Worm (Caenorhabditis elegans) whole organism, L4/young adult: Measurements from ENCODE around the gene tbc-18.

ENCODE experiments used
- W03F9.2 ChIP-seq: fragments of 150-350 bp; optimal IDR thresholded peaks from 2 replicates; lab custom pipeline; 2014; ENCODE audit warnings: missing biosample characterization, missing genetic modification characterization
- dao-5 ChIP-seq: sonication (generic microtip); optimal IDR thresholded peaks from 2 replicates; lab custom pipeline; 2016; ENCODE audit warnings: missing genotype, missing genetic modification characterization, moderate library complexity, missing compliant biosample characterization
- him-1 ChIP-seq: sonication (generic microtip); optimal IDR thresholded peaks from 2 replicates; lab custom pipeline; 2016; ENCODE audit warnings: missing genotype, missing genetic modification reagents, missing genetic modification characterization, missing compliant biosample characterization

The tbc-18 gene

DNA sequence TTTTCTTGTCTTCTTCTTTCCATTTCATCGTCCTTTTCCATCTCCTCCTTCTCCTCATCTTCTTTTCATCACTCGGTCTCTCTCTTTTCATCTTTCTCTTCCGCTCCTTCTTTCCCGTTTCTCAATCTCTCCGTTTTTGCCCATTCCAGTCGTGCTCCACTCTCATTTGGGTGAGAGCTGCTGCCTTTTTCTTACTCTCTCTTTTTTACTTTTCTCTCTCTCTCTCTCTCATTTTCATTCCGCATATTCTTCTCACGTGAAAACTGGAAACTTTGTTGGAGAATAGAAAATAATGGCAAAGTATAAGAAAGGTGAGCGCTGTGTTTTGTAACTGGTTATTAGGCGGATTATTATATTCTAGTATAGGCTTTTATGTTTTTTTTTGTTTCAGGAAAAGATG is at the start of gene tbc-18:
tbc-18 (plus strand) TSS at position 246 of the 400 bp plus-strand sequence.
- no peak for TF ChIP-seq dao-5
- TF ChIP-seq W03F9.2 (tag; lab: Kevin White, UChicago), result peak; percentile 53
- peak; percentile 50 for TF ChIP-seq him-1 (tag; lab: Kevin White, UChicago)

- TF ChIP-seq W03F9.2 (tag; lab: Kevin White, UChicago) (no peak), him-1 (tag; lab: Kevin White, UChicago) (no peak), dao-5 (no peak)
These were observed 38.0 kb upstream of the tbc-18 start, which contains the start of gene F55E10.2 for ce11 chrX:8340393-8340792. F55E10.2 (plus strand) TSS chrX:8340693.

ce11 chrX:8341675-8342074 is 36.7 kb upstream of the tbc-18 start, which contains the start of gene F55E10.1:
F55E10.1 (plus strand) TSS chrX:8341975.
- TF ChIP-seq dao-5 (no peak), W03F9.2 (tag; lab: Kevin White, UChicago) (no peak), him-1 (tag; lab: Kevin White, UChicago) (no peak)

- TF ChIP-seq dao-5, result no peak
- TF ChIP-seq W03F9.2 (tag; lab: Kevin White, UChicago), result no peak
- TF ChIP-seq him-1 (tag; lab: Kevin White, UChicago), result no peak
These were observed 32.1 kb upstream of the tbc-18 start, which contains the start of gene drd-5 for ce11 chrX:8346248-8346647. drd-5 (minus strand) TSS chrX:8346348.

ce11 chrX:8350984-8351383 is 27.4 kb upstream of the tbc-18 start, which contains the start of gene npr-28:
npr-28 (minus strand) TSS chrX:8351084.
- TF ChIP-seq W03F9.2 (tag; lab: Kevin White, UChicago), result no peak
- TF ChIP-seq dao-5, result no peak
- TF ChIP-seq him-1 (tag; lab: Kevin White, UChicago), result no peak

DNA sequence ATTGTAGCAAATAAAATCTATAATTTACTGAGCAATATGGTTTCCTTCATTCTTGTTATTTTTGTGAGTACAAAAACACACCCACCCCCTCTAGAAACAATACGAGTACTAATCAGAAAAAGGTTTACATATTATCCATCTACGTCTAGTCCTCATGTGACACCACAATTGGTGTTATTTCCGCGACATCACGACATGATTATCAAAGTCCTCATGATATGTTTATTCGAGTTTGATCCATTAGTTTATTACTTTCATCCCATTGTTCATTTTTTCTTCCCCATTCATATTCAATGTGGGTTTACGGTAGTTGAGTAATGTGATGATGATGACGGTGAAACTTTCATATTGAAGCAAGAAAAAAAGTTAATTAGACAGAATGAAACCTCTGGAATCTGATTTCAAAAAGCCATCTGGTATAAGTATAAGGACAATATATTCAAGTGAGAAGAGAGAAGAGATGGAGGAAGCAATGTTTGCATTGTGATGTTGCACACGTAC is 24.0 kb upstream of the tbc-18 start:
- TF ChIP-seq him-1 (tag; lab: Kevin White, UChicago), result no peak
- no peak for TF ChIP-seq dao-5
- TF ChIP-seq W03F9.2 (tag; lab: Kevin White, UChicago), result no peak

DNA sequence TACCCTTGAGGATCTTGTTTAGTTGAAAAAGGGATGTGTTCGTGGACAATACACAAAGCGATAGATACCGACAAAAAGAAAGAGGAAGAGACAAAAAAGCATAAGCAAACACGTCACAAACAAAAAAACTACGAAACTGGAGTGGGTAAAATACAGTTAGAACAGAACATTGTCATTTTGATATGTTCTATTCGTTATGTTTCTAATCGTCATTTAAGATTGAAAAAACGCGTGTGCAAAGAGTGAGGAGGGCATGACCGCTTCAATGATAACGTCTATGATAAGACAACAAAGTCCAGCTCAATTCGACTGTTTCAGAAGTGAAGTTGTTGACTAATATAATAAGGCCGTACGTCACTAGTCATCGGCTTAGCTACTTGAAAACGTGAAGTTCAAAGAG is 23.0 kb upstream of the tbc-18 start:
- TF ChIP-seq dao-5, result no peak
- no peak for TF ChIP-seq W03F9.2 (tag; lab: Kevin White, UChicago)
- no peak for TF ChIP-seq him-1 (tag; lab: Kevin White, UChicago)

ce11 chrX:8356305-8356704 is 22.1 kb upstream of the tbc-18 start:
- no peak for TF ChIP-seq him-1 (tag; lab: Kevin White, UChicago)
- TF ChIP-seq dao-5, result no peak
- no peak for TF ChIP-seq W03F9.2 (tag; lab: Kevin White, UChicago)

DNA sequence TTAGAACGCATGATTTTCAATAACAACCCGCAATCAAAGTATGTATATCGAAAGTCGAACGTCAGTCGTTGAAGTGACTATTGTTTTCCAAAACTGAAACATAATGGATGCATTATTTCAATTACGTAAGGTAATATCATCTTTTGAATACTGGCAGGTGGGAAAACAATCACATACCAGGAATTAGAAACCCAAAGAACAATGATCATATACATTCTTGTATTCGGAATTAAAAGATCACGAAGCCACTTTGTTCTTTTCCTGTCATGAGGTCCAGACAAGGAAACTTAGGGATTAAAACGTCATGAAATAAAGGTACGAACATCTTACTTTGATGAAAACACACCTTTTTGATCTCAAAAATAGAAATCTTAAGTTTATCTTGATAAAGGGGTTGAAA is 16.0 kb upstream of the tbc-18 start:
- no peak for TF ChIP-seq W03F9.2 (tag; lab: Kevin White, UChicago)
- TF ChIP-seq dao-5, result no peak
- no peak for TF ChIP-seq him-1 (tag; lab: Kevin White, UChicago)

DNA sequence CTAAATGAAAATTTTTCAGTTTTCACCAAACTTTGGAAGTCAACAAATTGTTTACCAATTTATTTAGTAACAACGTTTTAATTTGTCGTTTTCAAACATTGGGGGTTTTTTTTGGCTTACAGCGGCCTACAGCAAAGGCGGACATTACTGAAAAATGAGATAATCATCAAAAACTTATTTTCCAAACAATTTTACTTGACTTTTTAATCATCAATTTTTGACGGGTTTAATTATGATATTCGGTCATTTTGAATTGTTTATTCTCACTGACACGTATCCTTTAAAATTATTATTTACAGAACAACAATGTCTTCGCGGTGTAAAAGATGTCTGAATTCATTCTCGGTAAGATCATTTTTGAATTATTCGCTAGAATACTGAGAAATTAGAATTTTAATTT is 10.8 kb upstream of the tbc-18 start, which contains the start of gene F40B5.2:
F40B5.2 (plus strand) TSS at position 301 of the 400 bp plus-strand sequence.
- no peak for TF ChIP-seq dao-5
- no peak for TF ChIP-seq W03F9.2 (tag; lab: Kevin White, UChicago)
- no peak for TF ChIP-seq him-1 (tag; lab: Kevin White, UChicago)

DNA sequence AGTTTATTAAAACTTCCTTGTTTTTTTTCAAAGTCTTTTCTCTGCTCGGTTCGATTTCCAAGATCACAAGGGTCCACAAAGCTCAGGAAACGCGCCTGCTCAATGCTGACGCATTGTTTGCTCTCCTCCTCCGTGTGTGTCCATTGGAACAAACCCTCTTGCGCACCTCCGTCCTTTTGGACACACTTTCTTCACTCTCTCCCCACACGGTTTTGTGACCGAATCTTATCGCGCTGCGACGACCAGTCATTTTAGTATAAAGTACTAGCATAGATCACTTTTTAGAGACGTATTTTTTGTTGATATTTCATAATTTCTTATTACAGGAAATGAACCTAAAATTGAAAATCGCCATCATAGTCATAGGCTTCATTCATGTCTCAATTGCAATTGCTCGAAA is 10.1 kb upstream of the tbc-18 start:
- TF ChIP-seq W03F9.2 (tag; lab: Kevin White, UChicago) (peak; percentile 62), him-1 (tag; lab: Kevin White, UChicago) (peak; percentile 42), dao-5 (no peak)

ce11 chrX:8371906-8372305 is 6.5 kb upstream of the tbc-18 start, which contains the start of gene nep-15:
nep-15 (plus strand) TSS chrX:8372206.
- TF ChIP-seq him-1 (tag; lab: Kevin White, UChicago) (no peak), W03F9.2 (tag; lab: Kevin White, UChicago) (no peak), dao-5 (no peak)

- TF ChIP-seq W03F9.2 (tag; lab: Kevin White, UChicago) (no peak), dao-5 (no peak), him-1 (tag; lab: Kevin White, UChicago) (no peak)
These were observed 3.3 kb downstream of the tbc-18 start for ce11 chrX:8381651-8382050.

DNA sequence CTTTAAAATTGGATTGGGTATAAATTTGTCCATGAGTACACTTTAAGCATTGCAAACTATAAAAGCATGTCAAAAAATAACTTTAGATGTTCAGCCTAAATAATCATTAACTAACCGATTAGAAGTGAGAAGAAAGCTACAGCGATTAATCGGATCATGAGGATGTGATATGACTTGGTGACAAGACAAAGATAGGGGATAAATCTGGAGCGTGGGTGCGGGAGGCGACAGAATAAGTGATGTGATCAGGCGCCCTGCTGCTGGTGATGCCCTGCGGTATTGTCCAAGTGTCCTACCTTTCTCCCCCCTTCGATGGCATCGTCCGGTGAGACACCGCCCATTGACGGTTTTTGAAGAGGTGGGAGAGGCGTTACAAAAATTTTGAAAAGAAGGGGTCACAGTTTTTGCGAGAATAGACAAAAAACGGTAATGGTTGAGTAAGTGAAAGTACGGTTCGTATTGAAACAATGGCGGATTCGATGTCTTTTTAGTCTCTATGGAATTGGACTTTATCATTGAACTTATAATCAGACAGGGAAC is 6.4 kb downstream of the tbc-18 start, which contains the start of gene F41D9.2:
F41D9.2 (minus strand) TSS at position 304 of the 540 bp plus-strand sequence.
- TF ChIP-seq W03F9.2 (tag; lab: Kevin White, UChicago) (no peak), dao-5 (no peak), him-1 (tag; lab: Kevin White, UChicago) (no peak)
